Fruit fly (Drosophila melanogaster): ENCODE data around the gene Nmd3.

The Nmd3 gene

dm6 chrX:2135868-2136787, 48.3 kb downstream of the Nmd3 start (continued):
- no peak for TF ChIP-seq pum (GFP tag; optimal IDR thresholded peaks at IDR 0.05)
- no peak for TF ChIP-seq cad (GFP tag; optimal IDR thresholded peaks at IDR 0.05)
- peak; percentile 58; the same call in 1 of the 2 replicates for TF ChIP-seq CG17612 (GFP tag; IDR thresholded peaks at IDR 0.05)
- no peak for TF ChIP-seq disco-r (GFP tag; optimal IDR thresholded peaks at IDR 0.05)
- no peak for TF ChIP-seq Mes4 (GFP tag; optimal IDR thresholded peaks at IDR 0.05)
- peak; percentile 6 for TF ChIP-seq CG18262 (tag; optimal IDR thresholded peaks at IDR 0.05)
- TF ChIP-seq bbx (GFP tag; IDR thresholded peaks at IDR 0.05; ENCODE audit: partially characterized antibody), result no peak
- TF ChIP-seq CG17829 (tag; optimal IDR thresholded peaks at IDR 0.05), result no peak
- TF ChIP-seq CG15601 (tag; optimal IDR thresholded peaks at IDR 0.05), result no peak
- peak; percentile 56 for TF ChIP-seq tgo (GFP tag; IDR thresholded peaks at IDR 0.05)
- no peak; the same call in 1 of the 2 replicates for TF ChIP-seq tna (GFP tag; IDR thresholded peaks at IDR 0.05; ENCODE audit: partially characterized antibody)
- peak; percentile 12 for TF ChIP-seq CG30431 (GFP tag; optimal IDR thresholded peaks at IDR 0.05)
- TF ChIP-seq CG9817 (tag; optimal IDR thresholded peaks at IDR 0.05), result peak; percentile 42
- peak; percentile 23 for TF ChIP-seq CG8944 (GFP tag; optimal IDR thresholded peaks at IDR 0.05)
- no peak for TF ChIP-seq CG6791 (GFP tag; IDR thresholded peaks at IDR 0.05; ENCODE audit: partially characterized antibody)
- no peak for TF ChIP-seq Poxn (GFP tag; IDR thresholded peaks at IDR 0.05)
- TF ChIP-seq lab (GFP tag; optimal IDR thresholded peaks at IDR 0.05), result peak; percentile 6
- no peak for TF ChIP-seq Nf-YA (GFP tag; IDR thresholded peaks at IDR 0.05)
- peak; percentile 47; the same call in 1 of the 3 replicates for TF ChIP-seq CG14050 (GFP tag; IDR thresholded peaks at IDR 0.05)
- TF ChIP-seq CG9797 (GFP tag; optimal IDR thresholded peaks at IDR 0.05), result no peak
- TF ChIP-seq CG34224 (GFP tag; IDR thresholded peaks at IDR 0.05; ENCODE audit: partially characterized antibody), result no peak
- TF ChIP-seq CG43689 (GFP tag; IDR thresholded peaks at IDR 0.05), result no peak
- no peak for TF ChIP-seq CG5245 (GFP tag; optimal IDR thresholded peaks at IDR 0.05)
- no peak for TF ChIP-seq vfl (GFP tag; optimal IDR thresholded peaks at IDR 0.05)
- peak; percentile 50 for TF ChIP-seq Aef1 (GFP tag; IDR thresholded peaks at IDR 0.05)
- TF ChIP-seq TFAM (GFP tag; optimal IDR thresholded peaks at IDR 0.05), result no peak
- TF ChIP-seq CG2120 (GFP tag; optimal IDR thresholded peaks at IDR 0.05), result peak; percentile 45
- no peak for TF ChIP-seq CG3065 (GFP tag; optimal IDR thresholded peaks at IDR 0.05)
- TF ChIP-seq BtbVII (GFP tag; optimal IDR thresholded peaks at IDR 0.05), result no peak
- no peak for TF ChIP-seq CG8290 (GFP tag; optimal IDR thresholded peaks at IDR 0.05)
- no peak for TF ChIP-seq CG8290 (tag; optimal IDR thresholded peaks at IDR 0.05)
- peak; percentile 27 for TF ChIP-seq pho (GFP tag; optimal IDR thresholded peaks at IDR 0.05)
- TF ChIP-seq Fer1 (GFP tag; optimal IDR thresholded peaks at IDR 0.05), result no peak
- no peak for TF ChIP-seq CG18764 (GFP tag; optimal IDR thresholded peaks at IDR 0.05)
- no peak for TF ChIP-seq eyg (GFP tag; optimal IDR thresholded peaks at IDR 0.05)
- peak; percentile 15 for TF ChIP-seq CG12942 (GFP tag; optimal IDR thresholded peaks at IDR 0.05)
- no peak for TF ChIP-seq Opbp (GFP tag; IDR thresholded peaks at IDR 0.05; ENCODE audit: partially characterized antibody)
- no peak for TF ChIP-seq tx (GFP tag; optimal IDR thresholded peaks at IDR 0.05)
- TF ChIP-seq CG6854 (GFP tag; optimal IDR thresholded peaks at IDR 0.05), result no peak
- TF ChIP-seq zen2 (GFP tag; IDR thresholded peaks at IDR 0.05; ENCODE audit: partially characterized antibody), result no peak
- no peak; the same call in 2 of the 3 replicates for TF ChIP-seq CG2199 (GFP tag; IDR thresholded peaks at IDR 0.05)
- TF ChIP-seq E2f1 (GFP tag; IDR thresholded peaks at IDR 0.05), result no peak; the same call in 1 of the 2 replicates
- no peak for TF ChIP-seq NK7.1 (GFP tag; optimal IDR thresholded peaks at IDR 0.05)
- TF ChIP-seq CG2712 (tag; optimal IDR thresholded peaks at IDR 0.05), result no peak
- no peak for TF ChIP-seq CG1233 (GFP tag; optimal IDR thresholded peaks at IDR 0.05)
- TF ChIP-seq CG14014 (GFP tag; IDR thresholded peaks at IDR 0.05), result 0 out of 2 replicates have a peak, but pooled peaks have one; percentile 7
- TF ChIP-seq ac (GFP tag; optimal IDR thresholded peaks at IDR 0.05), result no peak
- TF ChIP-seq CG10431 (GFP tag; optimal IDR thresholded peaks at IDR 0.05), result no peak
- TF ChIP-seq CG10321 (GFP tag; IDR thresholded peaks at IDR 0.05), result no peak
- peak; percentile 31 for TF ChIP-seq CG9609 (GFP tag; optimal IDR thresholded peaks at IDR 0.05)

Measured in whole organism, embryonic.